Worm (Caenorhabditis elegans) whole organism, mixed stage, embryonic: ENCODE measurements around the gene ccch-3.

Experiments used
- bed-3 ChIP-seq: fragments of 200-800 bp; sonication (Bioruptor generic); optimal IDR thresholded peaks from 3 replicates; lab custom pipeline; 2018; ENCODE audit warnings: mild to moderate bottlenecking, missing genetic modification characterization, moderate library complexity, missing compliant biosample characterization
- elt-1 ChIP-seq: sonication (generic microtip); optimal IDR thresholded peaks from 2 replicates; lab custom pipeline; 2017; ENCODE audit warnings: missing genetic modification characterization, mild to moderate bottlenecking, missing compliant biosample characterization, antibody characterized with exemption, moderate library complexity, borderline replicate concordance; ENCODE audit not compliant: insufficient read depth
- nhr-28 ChIP-seq: fragments of 150-350 bp; optimal IDR thresholded peaks from 2 replicates; lab custom pipeline; 2014; ENCODE audit warnings: missing biosample characterization, missing genetic modification characterization
- snpc-4 ChIP-seq: fragments of 150-350 bp; optimal IDR thresholded peaks from 2 replicates; lab custom pipeline; 2014; ENCODE audit warnings: missing biosample characterization, missing genetic modification characterization

- TF ChIP-seq elt-1 (no peak), bed-3 (GFP tag; lab: Kevin White, UChicago) (no peak), snpc-4 (tag; lab: Kevin White, UChicago) (no peak), nhr-28 (tag; lab: Kevin White, UChicago) (no peak)
Observed at ce11 chrV:12663386-12663785, 3.9 kb upstream of the ccch-3 start.
